Worm (Caenorhabditis elegans) whole organism, L4 larva: Measurements from ENCODE around the gene sprp-4.

Source experiments
- D1046.2 ChIP-seq: fragments of 200-800 bp; sonication (Bioruptor generic); IDR thresholded peaks from 2 replicates; pipeline ENCODE4 v1.3.6; 2022; ENCODE audit warnings: missing genetic modification characterization, missing compliant biosample characterization
- F10B5.3 ChIP-seq: sonication (generic microtip); optimal IDR thresholded peaks from 2 replicates; lab custom pipeline; 2016; ENCODE audit warnings: mild to moderate bottlenecking, missing genetic modification characterization, missing compliant biosample characterization
- F37D6.2 ChIP-seq: sonication (generic microtip); optimal IDR thresholded peaks from 2 replicates; lab custom pipeline; 2016; ENCODE audit warnings: mild to moderate bottlenecking, missing genetic modification characterization, missing compliant biosample characterization
- R02D3.7 ChIP-seq: fragments of 150-350 bp; sonication (generic microtip); optimal IDR thresholded peaks from 3 replicates; lab custom pipeline; 2014; ENCODE audit warnings: missing biosample characterization, missing genetic modification characterization
- Y105C5A.15 ChIP-seq: fragments of 200-800 bp; sonication (Bioruptor generic); IDR thresholded peaks from 2 replicates; pipeline ENCODE4 v1.3.6; 2022; ENCODE audit warnings: missing genetic modification characterization, missing compliant biosample characterization
- aha-1 ChIP-seq: fragments of 150-350 bp; peaks from one replicate; lab custom pipeline; 2014; ENCODE audit warnings: missing biosample characterization, missing genetic modification characterization
- aly-2 ChIP-seq: sonication (generic microtip); optimal IDR thresholded peaks from 2 replicates; lab custom pipeline; 2018; ENCODE audit warnings: missing biosample characterization, missing genetic modification characterization
- arid-1 ChIP-seq: fragments of 200-800 bp; sonication (Bioruptor generic); conservative IDR thresholded peaks from 2 replicates; pipeline ENCODE4 v1.3.6; 2022; ENCODE audit warnings: missing genetic modification reagents, missing genetic modification characterization, missing compliant biosample characterization
- ceh-20 ChIP-seq: fragments of 200-800 bp; sonication (Bioruptor generic); IDR thresholded peaks from 2 replicates; pipeline ENCODE4 v1.3.6; 2022; ENCODE audit warnings: missing genetic modification reagents, missing genetic modification characterization, missing compliant biosample characterization
- ceh-28 ChIP-seq: fragments of 150-350 bp; optimal IDR thresholded peaks from 2 replicates; lab custom pipeline; 2014; ENCODE audit warnings: missing biosample characterization, missing genetic modification reagents, missing genetic modification characterization
- ceh-32 ChIP-seq: sonication (generic microtip); optimal IDR thresholded peaks from 2 replicates; lab custom pipeline; 2016; ENCODE audit warnings: mild to moderate bottlenecking, missing genetic modification characterization, missing compliant biosample characterization; ENCODE audit not compliant: poor library complexity
- ceh-82 ChIP-seq: sonication (generic microtip); optimal IDR thresholded peaks from 2 replicates; lab custom pipeline; 2017; ENCODE audit warnings: missing biosample characterization, missing genetic modification characterization
- ctbp-1 ChIP-seq: fragments of 200-800 bp; sonication (Bioruptor generic); IDR thresholded peaks from 2 replicates; pipeline ENCODE4 v1.3.6; 2022; ENCODE audit warnings: missing genetic modification reagents, missing genetic modification characterization, missing compliant biosample characterization
- daf-16 ChIP-seq, 3 experiments: sonication (generic microtip); optimal IDR thresholded peaks; 2 replicates each; lab custom pipeline; 2016 to 2017; ENCODE audit warnings: missing genetic modification characterization in 3 of 3, missing genetic modification reagents in 3 of 3, mild to moderate bottlenecking in 2 of 3, missing compliant biosample characterization in 2 of 3, missing biosample characterization in 1 of 3, moderate library complexity in 1 of 3
- daf-19 ChIP-seq: fragments of 200-800 bp; sonication (Bioruptor generic); conservative IDR thresholded peaks from 2 replicates; pipeline ENCODE4 v1.3.6; 2022; ENCODE audit warnings: missing genetic modification characterization, missing compliant biosample characterization
- dmd-6 ChIP-seq: fragments of 200-800 bp; sonication (Bioruptor generic); IDR thresholded peaks from 2 replicates; pipeline ENCODE4 v1.3.6; 2022; ENCODE audit warnings: missing genetic modification reagents, missing genetic modification characterization, missing compliant biosample characterization
- dpl-1 ChIP-seq: fragments of 150-350 bp; optimal IDR thresholded peaks from 2 replicates; lab custom pipeline; 2014; ENCODE audit warnings: missing biosample characterization, missing genetic modification reagents, missing genetic modification characterization
- duxl-1 ChIP-seq: sonication (generic microtip); optimal IDR thresholded peaks from 2 replicates; lab custom pipeline; 2016; ENCODE audit warnings: mild to moderate bottlenecking, missing genetic modification characterization, moderate library complexity, missing compliant biosample characterization; ENCODE audit not compliant: poor library complexity
- dve-1 ChIP-seq: sonication (generic microtip); optimal IDR thresholded peaks from 2 replicates; lab custom pipeline; 2017; ENCODE audit warnings: antibody characterized with exemption, mild to moderate bottlenecking, missing genetic modification characterization, missing compliant biosample characterization; ENCODE audit not compliant: insufficient read depth
- egl-27 ChIP-seq: sonication (generic microtip); optimal IDR thresholded peaks from 3 replicates; lab custom pipeline; 2017; ENCODE audit warnings: missing biosample characterization, missing genetic modification reagents, missing genetic modification characterization
- egl-43 ChIP-seq: fragments of 200-800 bp; sonication (Bioruptor generic); IDR thresholded peaks from 2 replicates; pipeline ENCODE4 v1.3.6; 2022; ENCODE audit warnings: missing genetic modification reagents, missing genetic modification characterization, missing compliant biosample characterization
- hlh-11 ChIP-seq: fragments of 200-800 bp; sonication (Bioruptor generic); optimal IDR thresholded peaks from 2 replicates; lab custom pipeline; 2018; ENCODE audit warnings: mild to moderate bottlenecking, missing genetic modification characterization, missing compliant biosample characterization
- hlh-30 ChIP-seq: sonication (generic microtip); optimal IDR thresholded peaks from 2 replicates; lab custom pipeline; 2017; ENCODE audit warnings: antibody characterized with exemption, mild to moderate bottlenecking, missing genetic modification characterization, missing compliant biosample characterization; ENCODE audit not compliant: insufficient read depth
- hmg-1.1 ChIP-seq: fragments of 200-800 bp; sonication (Bioruptor generic); IDR thresholded peaks from 2 replicates; pipeline ENCODE4 v1.3.6; 2022; ENCODE audit warnings: missing genetic modification reagents, missing genetic modification characterization, missing compliant biosample characterization
- lin-39 ChIP-seq: fragments of 150-350 bp; optimal IDR thresholded peaks from 2 replicates; lab custom pipeline; 2014; ENCODE audit warnings: missing biosample characterization, missing genetic modification reagents, missing genetic modification characterization
- lir-3 ChIP-seq: sonication (generic microtip); optimal IDR thresholded peaks from 2 replicates; lab custom pipeline; 2016; ENCODE audit warnings: mild to moderate bottlenecking, missing genetic modification characterization, missing compliant biosample characterization
- lsy-2 ChIP-seq, 2 experiments: fragments of 150-350 bp in 1 of 2; sonication (generic microtip) in 1 of 2; optimal IDR thresholded peaks; 2 replicates each; lab custom pipeline; 2014 to 2017; ENCODE audit warnings: missing biosample characterization in 2 of 2, missing genetic modification characterization in 2 of 2
- madf-5 ChIP-seq, 2 experiments: fragments of 200-800 bp; sonication (Bioruptor generic); IDR thresholded peaks; 2 replicates each; pipeline ENCODE4 v1.3.6; 2022; ENCODE audit warnings: missing compliant biosample characterization in 2 of 2, missing genetic modification characterization in 2 of 2
- madf-9 ChIP-seq: fragments of 200-800 bp; sonication (Bioruptor generic); conservative IDR thresholded peaks from 2 replicates; pipeline ENCODE4 v1.3.6; 2022; ENCODE audit warnings: missing genetic modification reagents, missing genetic modification characterization, missing compliant biosample characterization
- mes-2 ChIP-seq: sonication (generic microtip); optimal IDR thresholded peaks from 2 replicates; lab custom pipeline; 2016; ENCODE audit warnings: missing genotype, mild to moderate bottlenecking, missing genetic modification characterization, missing compliant biosample characterization; ENCODE audit not compliant: poor library complexity, severe bottlenecking
- mxl-2 ChIP-seq: fragments of 200-800 bp; sonication (Bioruptor generic); conservative IDR thresholded peaks from 2 replicates; pipeline ENCODE4 v1.3.6; 2022; ENCODE audit warnings: missing genetic modification reagents, missing genetic modification characterization, missing compliant biosample characterization
- nhr-10 ChIP-seq: fragments of 150-350 bp; optimal IDR thresholded peaks from 2 replicates; lab custom pipeline; 2014; ENCODE audit warnings: missing biosample characterization, missing genetic modification characterization
- nhr-11 ChIP-seq: fragments of 150-350 bp; optimal IDR thresholded peaks from 2 replicates; lab custom pipeline; 2014; ENCODE audit warnings: missing biosample characterization, missing genetic modification characterization
- nhr-28 ChIP-seq: fragments of 150-350 bp; optimal IDR thresholded peaks from 2 replicates; lab custom pipeline; 2014; ENCODE audit warnings: missing biosample characterization, missing genetic modification characterization
- nhr-6 ChIP-seq: fragments of 150-350 bp; optimal IDR thresholded peaks from 2 replicates; lab custom pipeline; 2014; ENCODE audit warnings: missing biosample characterization, missing genetic modification characterization
- nhr-77 ChIP-seq: fragments of 150-350 bp; optimal IDR thresholded peaks from 2 replicates; lab custom pipeline; 2014; ENCODE audit warnings: missing biosample characterization, missing genetic modification characterization
- php-3 ChIP-seq: fragments of 200-800 bp; sonication (Bioruptor generic); IDR thresholded peaks from 2 replicates; pipeline ENCODE4 v1.3.6; 2022; ENCODE audit warnings: missing genetic modification reagents, missing genetic modification characterization, missing compliant biosample characterization
- pqm-1 ChIP-seq: sonication (generic microtip); optimal IDR thresholded peaks from 2 replicates; lab custom pipeline; 2017; ENCODE audit warnings: missing biosample characterization, missing genetic modification characterization
- set-16 ChIP-seq: fragments of 200-800 bp; sonication (Bioruptor generic); IDR thresholded peaks from 2 replicates; pipeline ENCODE4 v1.3.6; 2022; ENCODE audit warnings: missing genetic modification reagents, missing genetic modification characterization, missing compliant biosample characterization
- snpc-1.2 ChIP-seq: fragments of 200-800 bp; sonication (Bioruptor generic); IDR thresholded peaks from 2 replicates; pipeline ENCODE4 v1.3.6; 2022; ENCODE audit warnings: missing genetic modification reagents, missing genetic modification characterization, missing compliant biosample characterization
- tra-1 ChIP-seq: fragments of 200-800 bp; sonication (Bioruptor generic); IDR thresholded peaks from 2 replicates; pipeline ENCODE4 v1.3.6; 2022; ENCODE audit warnings: missing genetic modification reagents, missing genetic modification characterization, missing compliant biosample characterization
- vab-7 ChIP-seq: fragments of 200-800 bp; sonication (Bioruptor generic); IDR thresholded peaks from 2 replicates; pipeline ENCODE4 v1.3.6; 2022; ENCODE audit warnings: missing genetic modification reagents, missing genetic modification characterization, missing compliant biosample characterization
- zag-1 ChIP-seq: fragments of 150-350 bp; optimal IDR thresholded peaks from 2 replicates; lab custom pipeline; 2014; ENCODE audit warnings: missing biosample characterization, missing genetic modification characterization
- zfp-2 ChIP-seq: sonication (generic microtip); optimal IDR thresholded peaks from 2 replicates; lab custom pipeline; 2016; ENCODE audit warnings: mild to moderate bottlenecking, missing genetic modification characterization, missing compliant biosample characterization
- zfp-3 ChIP-seq: fragments of 200-800 bp; sonication (Bioruptor generic); conservative IDR thresholded peaks from 2 replicates; pipeline ENCODE4 v1.3.6; 2022; ENCODE audit warnings: missing genetic modification reagents, missing genetic modification characterization, missing compliant biosample characterization
- zip-2 ChIP-seq: fragments of 150-350 bp; optimal IDR thresholded peaks from 2 replicates; lab custom pipeline; 2014; ENCODE audit warnings: missing biosample characterization, missing genetic modification characterization
- ztf-7 ChIP-seq: fragments of 150-350 bp; optimal IDR thresholded peaks from 2 replicates; lab custom pipeline; 2014; ENCODE audit warnings: missing biosample characterization, missing genetic modification characterization

sprp-4 gene

DNA sequence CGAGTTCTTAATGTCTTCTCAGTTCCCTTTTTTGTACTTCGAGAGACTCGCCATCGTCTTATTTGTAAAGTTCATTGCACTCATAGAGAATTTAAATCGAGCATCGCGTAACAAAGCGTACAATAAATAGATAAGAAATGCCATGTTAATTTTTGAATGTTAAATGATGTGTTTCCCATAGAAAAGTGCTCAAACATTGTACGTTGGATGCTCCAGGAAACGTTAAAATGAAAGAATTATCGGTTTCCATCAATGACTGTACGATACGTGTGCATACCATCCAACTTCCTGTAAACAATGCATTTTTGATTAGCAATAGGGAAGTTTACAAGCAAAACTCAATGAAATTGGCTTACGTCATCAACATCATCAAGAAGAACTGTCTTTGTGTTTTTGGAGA lies 32.8 kb downstream of the sprp-4 start:
- TF ChIP-seq ceh-32 (no peak), dmd-6 (GFP tag; lab: Robert Waterston, UW) (peak; percentile 26; the same call in 1 of the 2 replicates), egl-43 (GFP tag; lab: Robert Waterston, UW) (no peak), nhr-11 (tag; lab: Kevin White, UChicago) (no peak), egl-27 (no peak), hlh-11 (tag; lab: Kevin White, UChicago) (peak; percentile 25), D1046.2 (GFP tag; lab: Robert Waterston, UW) (no peak), aha-1 (peak; percentile 40), dve-1 (tag; lab: Kevin White, UChicago) (peak; percentile 55), hlh-30 (tag; lab: Kevin White, UChicago) (no peak), nhr-28 (tag; lab: Kevin White, UChicago) (peak; percentile 5), madf-5 (GFP tag; IDR thresholded peaks at IDR 0.05; lab: Robert Waterston, UW) (no peak), pqm-1 (peak; percentile 92), mxl-2 (no peak), vab-7 (GFP tag; lab: Robert Waterston, UW) (no peak), set-16 (no peak), F10B5.3 (no peak), ceh-20 (GFP tag; lab: Robert Waterston, UW) (no peak; the same call in 1 of the 2 replicates), daf-16 (GFP tag; optimal IDR thresholded peaks at IDR 0.05; lab: Kevin White, UChicago) (no peak), daf-16 (tag; optimal IDR thresholded peaks at IDR 0.05; lab: Kevin White, UChicago) (peak; percentile 74), php-3 (peak; percentile 31; the same call in 1 of the 2 replicates), lsy-2 (tag; optimal IDR thresholded peaks at IDR 0.05; lab: Kevin White, UChicago) (peak in 1 of 2 experiments; percentile 2), F37D6.2 (tag; lab: Kevin White, UChicago) (no peak), ceh-82 (tag; lab: Kevin White, UChicago) (no peak)

ce11 chrX:8819815-8820415 lies 33.5 kb downstream of the sprp-4 start:
- TF ChIP-seq daf-19 (peak; percentile 70; the same call in 1 of the 2 replicates), ceh-28 (tag; lab: Kevin White, UChicago) (no peak), mxl-2 (no peak), F37D6.2 (tag; lab: Kevin White, UChicago) (no peak), dmd-6 (GFP tag; lab: Robert Waterston, UW) (peak; percentile 40; the same call in 1 of the 2 replicates), dpl-1 (no peak), nhr-28 (tag; lab: Kevin White, UChicago) (peak; percentile 9), set-16 (no peak), R02D3.7 (tag; lab: Kevin White, UChicago) (no peak), mes-2 (peak; percentile 41), egl-27 (no peak), zag-1 (tag; lab: Kevin White, UChicago) (no peak), aly-2 (tag; lab: Kevin White, UChicago) (no peak), nhr-77 (tag; lab: Kevin White, UChicago) (no peak), ztf-7 (tag; lab: Kevin White, UChicago) (no peak), hlh-30 (tag; lab: Kevin White, UChicago) (peak; percentile 24), lin-39 (tag; lab: Kevin White, UChicago) (no peak), lir-3 (tag; lab: Kevin White, UChicago) (peak; percentile 44), zfp-3 (GFP tag; lab: Robert Waterston, UW) (no peak), daf-16 (GFP tag; optimal IDR thresholded peaks at IDR 0.05; lab: Kevin White, UChicago) (peak; percentile 10 to 29), daf-16 (tag; optimal IDR thresholded peaks at IDR 0.05; lab: Kevin White, UChicago) (peak; percentile 31), snpc-1.2 (peak; percentile 58; the same call in 1 of the 2 replicates), Y105C5A.15 (GFP tag; lab: Robert Waterston, UW) (0 out of 2 replicates have a peak, but pooled peaks have one; percentile 67), arid-1 (peak; percentile 69), madf-9 (GFP tag; lab: Robert Waterston, UW) (0 out of 2 replicates have a peak, but pooled peaks have one; percentile 49), zfp-2 (tag; lab: Kevin White, UChicago) (no peak), tra-1 (GFP tag; lab: Robert Waterston, UW) (0 out of 2 replicates have a peak, but pooled peaks have one; percentile 30), ceh-82 (tag; lab: Kevin White, UChicago) (no peak), nhr-10 (tag; lab: Kevin White, UChicago) (no peak), nhr-6 (tag; lab: Kevin White, UChicago) (no peak), zip-2 (no peak), hmg-1.1 (GFP tag; lab: Robert Waterston, UW) (no peak), ctbp-1 (0 out of 2 replicates have a peak, but pooled peaks have one; percentile 46), duxl-1 (tag; lab: Kevin White, UChicago) (peak; percentile 50)
